Fruit fly (Drosophila melanogaster) whole organism, embryonic: ENCODE data around the gene spn-E.

Experiments used
- CG17361 ChIP-seq: fragments of 200-800 bp; sonication (Bioruptor generic); IDR thresholded peaks from 3 replicates; pipeline ENCODE4 v1.3.6; 2022; ENCODE audit warnings: missing biosample characterization, missing genetic modification characterization
- Dek ChIP-seq: fragments of 200-800 bp; sonication (Bioruptor generic); optimal IDR thresholded peaks from 3 replicates; lab custom pipeline; 2019; ENCODE audit warnings: missing biosample characterization, mild to moderate bottlenecking, missing genetic modification characterization, moderate library complexity
- Drgx ChIP-seq: fragments of 200-800 bp; sonication (Bioruptor generic); IDR thresholded peaks from 2 replicates; pipeline ENCODE4 v1.3.6; 2022; ENCODE audit warnings: missing biosample characterization, missing genetic modification characterization
- TFAM ChIP-seq: fragments of 200-800 bp; sonication (Bioruptor generic); optimal IDR thresholded peaks from 2 replicates; lab custom pipeline; 2017; ENCODE audit warnings: missing biosample characterization, missing genetic modification characterization, inconsistent platforms
- Vsx1 ChIP-seq: fragments of 200-800 bp; sonication (Bioruptor generic); optimal IDR thresholded peaks from 2 replicates; lab custom pipeline; 2017; ENCODE audit warnings: missing biosample characterization, mild to moderate bottlenecking, missing genetic modification characterization, missing genetic modification reagents
- az2 ChIP-seq: fragments of 200-800 bp; sonication (Bioruptor generic); optimal IDR thresholded peaks from 3 replicates; lab custom pipeline; 2016; ENCODE audit warnings: missing biosample characterization, missing genetic modification characterization
- chinmo ChIP-seq: fragments of 200-800 bp; sonication (Bioruptor generic); IDR thresholded peaks from 4 replicates; pipeline ENCODE4 v1.3.6; 2022; ENCODE audit warnings: missing biosample characterization, missing genetic modification characterization; ENCODE audit not compliant: partially characterized antibody
- inv ChIP-seq: fragments of 200-800 bp; sonication (Bioruptor generic); IDR thresholded peaks from 2 replicates; pipeline ENCODE4 v1.3.6; 2022; ENCODE audit warnings: missing biosample characterization, missing genetic modification characterization; ENCODE audit not compliant: partially characterized antibody

- TF ChIP-seq chinmo (GFP tag; lab: Robert Waterston, UW) (no peak), Drgx (GFP tag; lab: Robert Waterston, UW) (no peak), TFAM (no peak), az2 (GFP tag; lab: Kevin White, UChicago) (no peak), Dek (tag; lab: Kevin White, UChicago) (no peak), CG17361 (no peak), inv (GFP tag; lab: Robert Waterston, UW) (no peak), Vsx1 (no peak)
Measured at dm6 chr3R:15807306-15807705, 29.9 kb upstream of the spn-E start.
